Fruit fly (Drosophila melanogaster): ENCODE results near the gene CG2972.

DNA sequence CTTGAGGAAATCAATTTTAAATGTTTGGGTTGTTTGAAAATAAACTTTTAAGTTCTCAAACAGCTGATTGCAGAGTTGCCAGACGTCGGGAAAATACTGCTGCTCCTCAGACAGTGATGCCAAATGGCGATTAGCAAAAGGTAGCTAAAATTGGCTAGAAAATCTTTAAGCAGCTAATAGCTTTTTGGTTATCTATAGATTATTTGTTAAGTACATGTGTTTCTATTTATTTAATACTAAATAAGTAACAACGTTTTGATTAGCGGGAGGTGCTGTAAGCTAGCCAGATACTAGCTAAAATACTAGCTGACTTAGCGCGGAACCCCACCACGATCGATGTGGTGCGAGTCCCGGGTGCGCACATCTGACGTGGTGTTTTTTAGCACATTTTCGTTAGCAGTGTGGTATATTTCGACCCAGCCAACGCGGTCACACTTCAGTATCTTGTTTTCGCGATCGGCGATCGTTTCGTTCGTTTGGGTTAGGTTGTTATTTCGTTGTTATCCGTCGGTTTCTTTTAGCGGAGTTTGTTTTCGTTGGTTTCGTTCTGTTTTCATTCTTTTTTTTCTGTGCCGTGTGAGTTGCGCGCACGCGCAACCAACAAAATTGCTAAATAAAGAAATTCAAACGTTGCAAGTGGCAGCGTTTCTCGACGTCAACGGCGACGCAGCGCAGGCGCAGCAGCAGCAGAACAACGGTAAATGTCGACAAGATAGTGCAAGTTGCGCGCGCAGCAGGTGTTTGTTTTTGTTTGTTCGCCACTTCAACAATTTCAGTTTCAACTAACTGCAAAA, 3.3 kb downstream of the CG2972 start, which contains the start of the genes Naxe and RhoU:
- TF ChIP-seq ey (GFP tag; optimal IDR thresholded peaks at IDR 0.05): peak; percentile 24
- no peak for TF ChIP-seq Hnf4 (GFP tag; optimal IDR thresholded peaks at IDR 0.05)
